Worm (Caenorhabditis elegans): Measurements from ENCODE around the gene K08D10.13.
"Not testable (repeated sequence)": the region's sequence is repeated elsewhere in the genome, so short reads cannot be mapped to it uniquely, and the experiment has no call there.

K08D10.13 gene

DNA sequence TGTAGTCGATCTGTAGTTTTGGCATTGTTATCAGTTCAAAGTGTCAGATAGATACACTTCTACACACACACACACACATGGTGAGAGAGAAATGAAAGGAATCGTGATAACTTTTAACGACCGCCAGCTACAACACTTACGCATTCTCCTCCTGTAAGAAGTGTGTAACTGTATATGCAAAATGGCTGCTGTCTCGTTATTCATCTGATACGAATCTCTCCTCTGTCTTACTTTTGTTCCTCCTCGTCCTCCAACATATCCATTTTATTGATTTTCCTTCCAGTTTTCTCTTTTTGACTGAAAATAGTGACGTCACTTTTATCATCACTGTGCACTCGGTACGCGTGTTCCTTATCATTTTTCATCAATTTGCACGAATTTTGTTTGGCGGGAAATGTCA, 41.4 kb upstream of the K08D10.13 start:
- no peak for TF ChIP-seq snpc-4 (tag; optimal IDR thresholded peaks at IDR 0.05)
- TF ChIP-seq ama-1 (optimal IDR thresholded peaks at IDR 0.05): peak; percentile 1
- TF ChIP-seq C34F6.9 (tag; optimal IDR thresholded peaks at IDR 0.05): no peak
- TF ChIP-seq sma-9 (GFP tag; optimal IDR thresholded peaks at IDR 0.05): peak; percentile 45
- TF ChIP-seq sma-9 (tag; optimal IDR thresholded peaks at IDR 0.05): no peak
- peak; percentile 64 for TF ChIP-seq fos-1 (tag; optimal IDR thresholded peaks at IDR 0.05)
- TF ChIP-seq nhr-10 (tag; optimal IDR thresholded peaks at IDR 0.05): no peak

DNA sequence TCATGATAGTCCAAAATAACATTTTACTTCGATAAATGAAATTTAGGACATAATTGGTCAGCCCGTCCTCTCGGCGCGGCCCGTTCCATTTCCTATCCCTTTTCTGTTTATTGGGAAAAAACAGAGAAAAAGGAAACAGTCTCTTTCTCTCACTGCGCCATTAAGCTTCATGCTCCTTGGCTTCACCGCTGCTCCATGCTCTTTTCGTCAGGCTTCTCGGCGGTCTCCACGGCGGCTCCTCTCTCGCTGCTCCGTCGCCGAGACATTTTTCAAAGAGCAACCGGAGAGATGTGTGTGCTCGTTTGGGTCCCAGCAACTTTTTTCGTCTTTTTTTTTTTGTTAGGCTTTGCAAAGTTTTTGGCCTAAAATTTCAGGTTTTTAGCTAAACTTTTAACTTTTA, 39.5 kb upstream of the K08D10.13 start:
- TF ChIP-seq mdl-1 (tag; optimal IDR thresholded peaks at IDR 0.05): peak; percentile 56 to 67
- TF ChIP-seq zag-1 (tag; optimal IDR thresholded peaks at IDR 0.05): peak; percentile 29
- peak; percentile 40 for TF ChIP-seq C34F6.9 (tag; optimal IDR thresholded peaks at IDR 0.05)
- TF ChIP-seq nhr-77 (tag; optimal IDR thresholded peaks at IDR 0.05): no peak
- TF ChIP-seq sma-9 (GFP tag; optimal IDR thresholded peaks at IDR 0.05): peak; percentile 36
- TF ChIP-seq sma-9 (tag; optimal IDR thresholded peaks at IDR 0.05): no peak

DNA sequence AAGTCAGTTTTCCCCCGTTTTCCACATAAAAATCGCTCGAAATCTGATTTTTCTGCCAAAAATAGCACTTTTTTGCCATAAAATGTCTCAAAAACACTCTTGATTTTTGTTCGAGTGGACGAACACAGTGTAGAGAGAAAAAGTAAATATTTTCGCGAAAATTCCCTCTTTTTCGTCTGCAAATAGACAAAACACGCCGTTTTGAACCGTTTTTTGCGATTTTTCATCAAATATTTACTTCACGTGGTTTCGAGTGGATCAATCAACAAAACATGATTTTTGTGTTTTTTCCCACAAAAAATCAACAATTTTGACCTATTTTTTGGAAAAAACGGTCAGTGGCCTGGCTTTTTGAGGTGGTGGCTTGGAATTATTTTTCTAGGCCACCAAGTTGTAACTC, 37.7 kb upstream of the K08D10.13 start:
- no peak for TF ChIP-seq nhr-11 (tag; optimal IDR thresholded peaks at IDR 0.05)

DNA sequence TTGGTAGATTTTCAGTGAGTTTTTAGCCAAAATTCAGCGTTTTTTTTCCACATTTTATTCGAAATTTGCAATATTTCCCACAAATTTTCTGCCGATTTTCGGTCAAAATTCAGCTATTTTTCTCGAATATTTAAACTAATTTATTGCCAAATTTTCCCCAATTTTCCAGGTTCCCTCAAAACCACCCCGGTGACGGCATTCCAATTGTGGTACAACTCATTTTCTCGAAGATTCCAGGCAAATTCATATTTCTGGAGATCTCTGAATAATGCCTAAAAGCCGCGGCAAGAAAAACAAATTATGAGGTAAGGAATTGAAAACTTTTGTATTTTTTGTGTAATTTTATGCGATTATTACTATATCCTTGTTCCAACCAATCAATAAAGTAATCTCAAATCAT, 35.7 kb upstream of the K08D10.13 start, which contains the start of gene osgn-1:
Gene osgn-1 (plus strand): TSS at position 301 of the 400 bp plus-strand sequence.
- TF ChIP-seq gmeb-1 (tag; optimal IDR thresholded peaks at IDR 0.05) (no peak), nhr-23 (tag; optimal IDR thresholded peaks at IDR 0.05) (no peak), fos-1 (tag; optimal IDR thresholded peaks at IDR 0.05) (no peak), egl-27 (tag; optimal IDR thresholded peaks at IDR 0.05) (no peak), sma-9 (GFP tag; optimal IDR thresholded peaks at IDR 0.05) (no peak), sma-9 (tag; optimal IDR thresholded peaks at IDR 0.05) (no peak)

DNA sequence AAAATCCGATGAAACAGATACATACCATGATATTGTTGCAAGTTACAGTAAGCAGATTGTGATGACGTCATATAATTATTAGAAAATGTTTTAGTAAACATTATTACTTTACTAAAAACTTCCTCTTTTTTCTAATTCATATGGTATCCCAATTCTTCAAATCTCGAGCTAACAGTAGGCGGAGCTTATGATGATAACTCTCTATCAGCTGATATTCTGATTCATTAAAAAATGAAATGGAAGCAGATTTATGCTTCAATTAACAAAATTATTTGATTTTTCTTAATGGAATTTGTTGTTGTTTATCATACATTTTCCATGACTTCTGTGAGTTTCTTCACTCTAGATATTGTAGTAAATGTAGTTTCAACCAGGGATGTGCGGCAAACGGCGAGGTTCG, 32.9 kb upstream of the K08D10.13 start, which contains the start of gene pax-2:
Gene pax-2 (minus strand): TSS at position 101 of the 400 bp plus-strand sequence.
- TF ChIP-seq crh-2 (tag; optimal IDR thresholded peaks at IDR 0.05) (no peak), Y55F3AM.14 (GFP tag; optimal IDR thresholded peaks at IDR 0.05) (no peak), elt-3 (tag; optimal IDR thresholded peaks at IDR 0.05) (no peak), nhr-129 (tag; optimal IDR thresholded peaks at IDR 0.05) (no peak), egl-27 (tag; optimal IDR thresholded peaks at IDR 0.05) (no peak), sem-4 (tag; optimal IDR thresholded peaks at IDR 0.05) (no peak), mbf-1 (tag; optimal IDR thresholded peaks at IDR 0.05) (no peak), nhr-12 (tag; optimal IDR thresholded peaks at IDR 0.05) (no peak), nhr-6 (tag; optimal IDR thresholded peaks at IDR 0.05) (no peak), lin-39 (tag; optimal IDR thresholded peaks at IDR 0.05) (no peak), nhr-237 (tag; optimal IDR thresholded peaks at IDR 0.05) (no peak), ama-1 (optimal IDR thresholded peaks at IDR 0.05) (no peak), unc-55 (GFP tag; optimal IDR thresholded peaks at IDR 0.05) (no peak), unc-39 (tag; optimal IDR thresholded peaks at IDR 0.05) (no peak), sma-3 (GFP tag; optimal IDR thresholded peaks at IDR 0.05) (no peak), unc-62 (GFP tag; optimal IDR thresholded peaks at IDR 0.05) (no peak), nhr-23 (tag; optimal IDR thresholded peaks at IDR 0.05) (no peak)

DNA sequence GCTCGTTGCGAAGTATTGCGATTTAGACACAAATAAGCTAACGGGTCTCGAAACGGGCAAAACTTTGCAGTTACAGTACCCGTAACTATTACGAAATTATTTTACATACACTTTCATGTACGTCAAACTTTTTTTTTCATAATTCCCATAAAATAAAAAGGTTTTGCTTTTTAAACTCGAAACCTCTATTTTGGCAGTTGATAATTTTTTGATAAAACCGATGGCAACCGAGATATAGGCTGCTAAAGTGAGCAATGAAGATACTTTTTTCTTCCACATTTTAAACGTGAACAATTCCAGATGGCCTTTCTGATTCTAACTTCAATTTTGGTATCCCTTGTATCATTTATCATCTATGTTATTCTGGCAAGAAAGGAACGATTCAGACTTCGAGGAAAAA, 25.8 kb upstream of the K08D10.13 start, which contains the start of gene cyp-25A6:
Gene cyp-25A6 (plus strand): TSS at position 301 of the 400 bp plus-strand sequence.
- not testable (repeated sequence) for TF ChIP-seq ZK546.5, elt-3, sem-4 (tag; optimal IDR thresholded peaks at IDR 0.05)

DNA sequence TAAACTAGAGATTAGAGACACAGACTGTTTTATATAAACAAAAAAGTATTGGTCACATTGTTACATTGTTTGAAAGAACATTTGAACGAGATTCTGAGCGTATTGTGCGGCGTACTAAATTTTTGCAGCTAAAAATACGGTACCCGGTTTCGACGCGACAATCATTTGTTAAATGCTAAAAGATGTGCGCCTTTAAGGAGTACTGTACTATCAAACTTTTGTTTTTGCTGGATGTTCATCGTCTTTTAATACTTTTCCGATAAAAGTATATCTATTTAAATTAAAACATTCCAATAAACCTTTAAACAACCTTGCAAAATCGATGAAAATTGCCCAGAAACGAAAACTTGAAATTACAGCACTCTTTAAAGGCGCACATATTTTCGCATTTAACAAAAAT, 25.3 kb upstream of the K08D10.13 start, which contains the start of gene K06B9.6:
Gene K06B9.6 (minus strand): TSS at position 101 of the 400 bp plus-strand sequence.
- TF ChIP-seq ceh-16, nhr-10, C34F6.9 (tag; optimal IDR thresholded peaks at IDR 0.05): not testable (repeated sequence)
